Worm (Caenorhabditis elegans) whole organism, early embryonic: ENCODE measurements around the gene nspc-17.

Experiments used
- B0310.2 ChIP-seq: sonication (generic microtip); optimal IDR thresholded peaks from 2 replicates; lab custom pipeline; 2016; ENCODE audit warnings: mild to moderate bottlenecking, missing genetic modification characterization, missing compliant biosample characterization
- F13C5.2 ChIP-seq: sonication (generic microtip); optimal IDR thresholded peaks from 2 replicates; lab custom pipeline; 2017; ENCODE audit warnings: mild to moderate bottlenecking, missing genetic modification characterization, inconsistent platforms, missing compliant biosample characterization
- aly-1 ChIP-seq: sonication (generic microtip); optimal IDR thresholded peaks from 2 replicates; lab custom pipeline; 2016; ENCODE audit warnings: missing genetic modification characterization, missing compliant biosample characterization
- ama-1 ChIP-seq: fragments of 150-350 bp; optimal IDR thresholded peaks from 2 replicates; lab custom pipeline; 2014
- ceh-13 ChIP-seq: fragments of 200-800 bp; sonication (Bioruptor generic); optimal IDR thresholded peaks from 2 replicates; lab custom pipeline; 2018; ENCODE audit warnings: mild to moderate bottlenecking, missing genetic modification characterization, missing compliant biosample characterization
- flt-1 ChIP-seq: fragments of 200-800 bp; sonication (Bioruptor generic); IDR thresholded peaks from 2 replicates; pipeline ENCODE4 v1.3.6; 2022; ENCODE audit warnings: missing genetic modification characterization, missing compliant biosample characterization
- hmg-4 ChIP-seq: fragments of 200-800 bp; sonication (Bioruptor generic); optimal IDR thresholded peaks from 2 replicates; lab custom pipeline; 2018; ENCODE audit warnings: mild to moderate bottlenecking, missing genetic modification characterization, missing compliant biosample characterization
- pes-1 ChIP-seq: fragments of 200-800 bp; sonication (Bioruptor generic); IDR thresholded peaks from 2 replicates; pipeline ENCODE4 v1.3.6; 2022; ENCODE audit warnings: missing genetic modification reagents, missing genetic modification characterization, missing compliant biosample characterization
- tbx-11 ChIP-seq: fragments of 200-800 bp; sonication (Bioruptor generic); IDR thresholded peaks from 2 replicates; pipeline ENCODE4 v1.3.6; 2022; ENCODE audit warnings: missing genetic modification characterization, missing compliant biosample characterization

DNA sequence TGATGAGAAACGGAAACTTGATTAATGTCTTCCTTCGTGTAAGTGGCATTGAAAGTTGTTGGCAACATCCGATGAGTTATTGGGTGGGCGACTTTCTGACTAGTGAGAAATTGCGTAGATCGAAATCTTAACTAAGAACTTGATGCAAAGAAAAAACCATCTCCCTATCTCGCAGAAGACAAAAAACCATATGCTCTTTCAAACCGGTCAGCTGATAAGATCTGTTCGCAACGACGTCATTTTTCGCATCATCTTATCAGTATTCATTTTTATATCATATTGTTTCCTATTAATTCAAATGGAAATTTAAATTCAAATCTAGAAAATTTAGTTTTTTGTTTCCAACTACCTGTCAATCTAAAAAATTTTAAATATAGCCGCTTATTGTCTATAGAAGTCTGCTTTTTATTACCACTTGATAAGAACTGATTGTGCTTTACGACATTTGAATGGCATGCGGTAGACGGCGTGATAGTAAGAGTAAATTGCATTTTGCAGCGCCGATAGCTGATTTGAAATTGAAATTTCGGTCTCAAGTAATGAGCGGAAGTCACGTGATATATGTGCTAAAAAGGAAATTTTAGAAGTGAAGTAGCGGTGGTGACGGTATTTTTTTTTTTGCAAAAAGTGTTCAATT, 24.4 kb downstream of the nspc-17 start:
- TF ChIP-seq B0310.2 (no peak), hmg-4 (GFP tag; lab: Kevin White, UChicago) (no peak), flt-1 (GFP tag; lab: Robert Waterston, UW) (no peak), ceh-13 (no peak), tbx-11 (no peak), pes-1 (no peak), ama-1 (lab: Kevin White, UChicago) (no peak), F13C5.2 (no peak), aly-1 (tag; lab: Kevin White, UChicago) (no peak)
